Worm (Caenorhabditis elegans) whole organism, mixed stage, embryonic: Measurements from ENCODE around the gene M01B2.10.

ENCODE experiments used
- blmp-1 ChIP-seq: fragments of 150-350 bp; optimal IDR thresholded peaks from 2 replicates; lab custom pipeline; 2014; ENCODE audit warnings: missing biosample characterization, missing genetic modification characterization
- ceh-83 ChIP-seq: fragments of 200-800 bp; sonication (Bioruptor generic); optimal IDR thresholded peaks from 2 replicates; lab custom pipeline; 2018; ENCODE audit warnings: mild to moderate bottlenecking, missing genetic modification characterization, missing compliant biosample characterization
- drap-1 ChIP-seq: fragments of 200-800 bp; sonication (Bioruptor generic); optimal IDR thresholded peaks from 3 replicates; lab custom pipeline; 2018; ENCODE audit warnings: mild to moderate bottlenecking, missing genetic modification characterization, missing compliant biosample characterization
- lsy-2 ChIP-seq: fragments of 150-350 bp; optimal IDR thresholded peaks from 2 replicates; lab custom pipeline; 2014; ENCODE audit warnings: missing biosample characterization, missing genetic modification characterization
- pha-4 ChIP-seq: fragments of 150-350 bp; optimal IDR thresholded peaks from 2 replicates; lab custom pipeline; 2018; ENCODE audit warnings: missing biosample characterization, missing genetic modification reagents, missing genetic modification characterization
- unc-39 ChIP-seq: fragments of 150-350 bp; optimal IDR thresholded peaks from 2 replicates; lab custom pipeline; 2014; ENCODE audit warnings: missing biosample characterization, missing genetic modification characterization
- zip-8 ChIP-seq: fragments of 150-350 bp; optimal IDR thresholded peaks from 2 replicates; lab custom pipeline; 2014; ENCODE audit warnings: missing biosample characterization, missing genetic modification characterization

DNA sequence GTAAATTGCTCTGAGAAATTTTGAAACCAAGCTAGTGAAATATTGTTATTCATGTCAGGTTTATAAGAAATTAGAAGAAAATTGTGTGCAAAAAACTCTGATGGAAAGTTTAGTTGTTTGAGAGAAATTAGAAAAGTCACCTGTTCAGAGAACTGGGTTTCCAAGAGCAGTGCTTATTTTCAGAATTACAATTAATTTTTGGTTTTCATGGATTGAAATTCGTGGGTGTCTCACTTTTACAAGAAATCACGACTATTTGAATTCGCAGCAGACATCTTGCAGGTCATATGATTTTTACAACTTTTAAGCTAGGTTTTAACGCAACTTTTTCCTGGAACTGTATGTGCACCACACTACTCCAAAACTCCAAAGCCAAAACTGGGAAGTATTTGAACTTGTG, 46.8 kb upstream of the M01B2.10 start, which contains the start of gene srz-10:
- no peak for TF ChIP-seq blmp-1
- no peak for TF ChIP-seq ceh-83 (GFP tag; lab: Kevin White, UChicago)
- no peak for TF ChIP-seq lsy-2 (tag; lab: Kevin White, UChicago)
- no peak for TF ChIP-seq unc-39 (tag; lab: Kevin White, UChicago)
- no peak for TF ChIP-seq pha-4
- TF ChIP-seq zip-8 (tag; lab: Kevin White, UChicago), result no peak
- TF ChIP-seq drap-1, result no peak
